Worm (Caenorhabditis elegans) whole organism, early embryonic: Measurements from ENCODE around the gene sri-29.

Experiments used
- B0310.2 ChIP-seq: sonication (generic microtip); optimal IDR thresholded peaks from 2 replicates; lab custom pipeline; 2016; ENCODE audit warnings: mild to moderate bottlenecking, missing genetic modification characterization, missing compliant biosample characterization
- ama-1 ChIP-seq: fragments of 150-350 bp; optimal IDR thresholded peaks from 2 replicates; lab custom pipeline; 2014

- TF ChIP-seq ama-1 (lab: Kevin White, UChicago) (no peak), B0310.2 (tag; lab: Kevin White, UChicago) (no peak)
Measured at ce11 chrII:3063366-3063765, 19.2 kb downstream of the sri-29 start.
